Fruit fly (Drosophila melanogaster) whole organism, embryonic: ENCODE data around the gene CG31287.

Source experiments
- Atf3 ChIP-seq: fragments of 200-800 bp; sonication (Bioruptor generic); optimal IDR thresholded peaks from 3 replicates; lab custom pipeline; 2016; ENCODE audit warnings: missing biosample characterization, missing genetic modification characterization
- Blimp-1 ChIP-seq: fragments of 200-800 bp; sonication (Bioruptor generic); optimal IDR thresholded peaks from 3 replicates; lab custom pipeline; 2018; ENCODE audit warnings: missing biosample characterization, missing genetic modification characterization, mild to moderate bottlenecking, moderate library complexity, missing genetic modification reagents
- CG11456 ChIP-seq: fragments of 200-800 bp; sonication (Bioruptor generic); IDR thresholded peaks from 3 replicates; pipeline ENCODE4 v1.3.6; 2022; ENCODE audit warnings: missing biosample characterization, missing genetic modification characterization
- CG11504 ChIP-seq: fragments of 200-800 bp; sonication (Bioruptor generic); optimal IDR thresholded peaks from 3 replicates; lab custom pipeline; 2019; ENCODE audit warnings: missing biosample characterization, mild to moderate bottlenecking, missing genetic modification characterization, moderate library complexity
- CG11695 ChIP-seq: fragments of 200-800 bp; sonication (Bioruptor generic); IDR thresholded peaks from 3 replicates; pipeline ENCODE4 v1.3.6; 2022; ENCODE audit warnings: missing biosample characterization, missing genetic modification characterization
- CG11696 ChIP-seq: fragments of 200-800 bp; sonication (Bioruptor generic); IDR thresholded peaks from 2 replicates; pipeline ENCODE4 v1.3.6; 2022; ENCODE audit warnings: missing biosample characterization, missing genetic modification characterization
- CG12155 ChIP-seq: fragments of 200-800 bp; sonication (Bioruptor generic); optimal IDR thresholded peaks from 3 replicates; lab custom pipeline; 2016; ENCODE audit warnings: missing biosample characterization, missing genetic modification characterization
- CG12219 ChIP-seq: fragments of 200-800 bp; sonication (Bioruptor generic); optimal IDR thresholded peaks from 3 replicates; lab custom pipeline; 2018; ENCODE audit warnings: missing biosample characterization, mild to moderate bottlenecking, missing genetic modification characterization
- CG12391 ChIP-seq: fragments of 200-800 bp; sonication (Bioruptor generic); optimal IDR thresholded peaks from 3 replicates; lab custom pipeline; 2018; ENCODE audit warnings: missing biosample characterization, mild to moderate bottlenecking, missing genetic modification characterization, moderate library complexity
- CG13287 ChIP-seq: fragments of 200-800 bp; sonication (Bioruptor generic); IDR thresholded peaks from 2 replicates; pipeline ENCODE4 v1.3.6; 2022; ENCODE audit warnings: missing biosample characterization, missing genetic modification characterization; ENCODE audit not compliant: partially characterized antibody
- CG13775 ChIP-seq: fragments of 200-800 bp; sonication (Bioruptor generic); optimal IDR thresholded peaks from 3 replicates; lab custom pipeline; 2017; ENCODE audit warnings: missing biosample characterization, mild to moderate bottlenecking, missing genetic modification characterization
- CG14014 ChIP-seq: fragments of 200-800 bp; sonication (Bioruptor generic); IDR thresholded peaks from 2 replicates; pipeline ENCODE4 v1.3.6; 2022; ENCODE audit warnings: missing biosample characterization, missing genetic modification characterization
- CG17829 ChIP-seq: fragments of 200-800 bp; optimal IDR thresholded peaks from 2 replicates; lab custom pipeline; 2019; ENCODE audit warnings: missing biosample characterization, mild to moderate bottlenecking, missing genetic modification characterization, moderate library complexity
- CG17912 ChIP-seq: fragments of 200-800 bp; sonication (Bioruptor generic); optimal IDR thresholded peaks from 2 replicates; lab custom pipeline; 2018; ENCODE audit warnings: missing biosample characterization, mild to moderate bottlenecking, missing genetic modification characterization
- CG2199 ChIP-seq: fragments of 200-800 bp; sonication (Bioruptor generic); IDR thresholded peaks from 3 replicates; pipeline ENCODE4 v1.3.6; 2022; ENCODE audit warnings: missing biosample characterization, missing genetic modification characterization
- CG2678 ChIP-seq: fragments of 200-800 bp; sonication (Bioruptor generic); optimal IDR thresholded peaks from 3 replicates; lab custom pipeline; 2019; ENCODE audit warnings: missing biosample characterization, mild to moderate bottlenecking, missing genetic modification characterization, moderate library complexity
- CG3065 ChIP-seq: fragments of 200-800 bp; sonication (Bioruptor generic); optimal IDR thresholded peaks from 2 replicates; lab custom pipeline; 2016; ENCODE audit warnings: missing biosample characterization, missing genetic modification characterization
- CG4854 ChIP-seq: fragments of 200-800 bp; sonication (Bioruptor generic); optimal IDR thresholded peaks from 2 replicates; lab custom pipeline; 2016; ENCODE audit warnings: missing biosample characterization, missing genetic modification characterization, inconsistent platforms
- CG7556 ChIP-seq: fragments of 200-800 bp; sonication (Bioruptor generic); optimal IDR thresholded peaks from 2 replicates; lab custom pipeline; 2017; ENCODE audit warnings: missing biosample characterization, mild to moderate bottlenecking, missing genetic modification characterization
- CG8388 ChIP-seq: fragments of 200-800 bp; sonication (Bioruptor generic); optimal IDR thresholded peaks from 2 replicates; lab custom pipeline; 2019; ENCODE audit warnings: missing biosample characterization, mild to moderate bottlenecking, missing genetic modification characterization, moderate library complexity
- CG8924 ChIP-seq: fragments of 200-800 bp; optimal IDR thresholded peaks from 3 replicates; lab custom pipeline; 2019; ENCODE audit warnings: missing biosample characterization, mild to moderate bottlenecking, missing genetic modification characterization, moderate library complexity
- D19B ChIP-seq: fragments of 200-800 bp; sonication (Bioruptor generic); optimal IDR thresholded peaks from 2 replicates; lab custom pipeline; 2017; ENCODE audit warnings: missing biosample characterization, mild to moderate bottlenecking, missing genetic modification characterization
- Dll ChIP-seq: fragments of 200-800 bp; sonication (Bioruptor generic); IDR thresholded peaks from 4 replicates; pipeline ENCODE4 v1.3.6; 2022; ENCODE audit warnings: missing biosample characterization, missing genetic modification characterization; ENCODE audit not compliant: partially characterized antibody
- E2f1 ChIP-seq: fragments of 200-800 bp; sonication (Bioruptor generic); IDR thresholded peaks from 2 replicates; pipeline ENCODE4 v1.3.6; 2022; ENCODE audit warnings: missing biosample characterization, missing genetic modification characterization
- Fer3 ChIP-seq: fragments of 200-800 bp; sonication (Bioruptor generic); optimal IDR thresholded peaks from 2 replicates; lab custom pipeline; 2018; ENCODE audit warnings: missing biosample characterization, mild to moderate bottlenecking, missing genetic modification characterization, moderate library complexity
- Med ChIP-seq: fragments of 200-800 bp; sonication (Bioruptor generic); peaks from one replicate; lab custom pipeline; 2016; ENCODE audit warnings: missing biosample characterization, missing genetic modification characterization, mild to moderate bottlenecking, inconsistent platforms, moderate library complexity
- Mes4 ChIP-seq: fragments of 200-800 bp; sonication (Bioruptor generic); optimal IDR thresholded peaks from 2 replicates; lab custom pipeline; 2016; ENCODE audit warnings: missing biosample characterization, missing genetic modification characterization
- PHDP ChIP-seq: fragments of 200-800 bp; sonication (Bioruptor generic); optimal IDR thresholded peaks from 3 replicates; lab custom pipeline; 2018; ENCODE audit warnings: missing biosample characterization, mild to moderate bottlenecking, missing genetic modification characterization, moderate library complexity
- Stat92E ChIP-seq, 3 experiments: fragments of >200 bp in 2 of 3; fragments of 200-800 bp in 1 of 3; sonication (Bioruptor generic) in 1 of 3; optimal IDR thresholded peaks; 2 replicates each; lab custom pipeline; 2017 to 2019; ENCODE audit warnings: missing biosample characterization in 3 of 3, missing genetic modification characterization in 3 of 3, mild to moderate bottlenecking in 1 of 3, moderate library complexity in 1 of 3
- ato ChIP-seq: fragments of 200-800 bp; sonication (Bioruptor generic); IDR thresholded peaks from 2 replicates; pipeline ENCODE4 v1.3.6; 2022; ENCODE audit warnings: missing biosample characterization, missing genetic modification characterization; ENCODE audit not compliant: partially characterized antibody
- br ChIP-seq: fragments of >200 bp; optimal IDR thresholded peaks from 2 replicates; lab custom pipeline; 2017
- chif ChIP-seq, 2 experiments: fragments of 200-800 bp; sonication (Bioruptor generic); optimal IDR thresholded peaks; 3 replicates each; lab custom pipeline; 2016; ENCODE audit warnings: missing biosample characterization in 2 of 2, missing genetic modification characterization in 2 of 2
- croc ChIP-seq: fragments of 200-800 bp; sonication (Bioruptor generic); conservative IDR thresholded peaks from 3 replicates; pipeline ENCODE4 v1.3.6; 2022; ENCODE audit warnings: missing biosample characterization, missing genetic modification characterization
- da ChIP-seq: fragments of 200-800 bp; sonication (Bioruptor generic); optimal IDR thresholded peaks from 2 replicates; lab custom pipeline; 2016; ENCODE audit warnings: missing biosample characterization, missing genetic modification characterization
- dan ChIP-seq: fragments of 200-800 bp; sonication (Bioruptor generic); IDR thresholded peaks from 2 replicates; pipeline ENCODE4 v1.3.6; 2022; ENCODE audit warnings: missing biosample characterization, missing genetic modification characterization
- ems ChIP-seq: fragments of 200-800 bp; sonication (Bioruptor generic); optimal IDR thresholded peaks from 3 replicates; lab custom pipeline; 2016; ENCODE audit warnings: missing biosample characterization, missing genetic modification characterization
- esg ChIP-seq: fragments of 200-800 bp; sonication (Bioruptor generic); conservative IDR thresholded peaks from 2 replicates; pipeline ENCODE4 v1.3.6; 2022; ENCODE audit warnings: missing biosample characterization, missing genetic modification characterization
- fd102C ChIP-seq: fragments of 200-800 bp; sonication (Bioruptor generic); optimal IDR thresholded peaks from 2 replicates; lab custom pipeline; 2018; ENCODE audit warnings: missing biosample characterization, mild to moderate bottlenecking, missing genetic modification characterization, moderate library complexity
- fd3F ChIP-seq: fragments of 200-800 bp; sonication (Bioruptor generic); optimal IDR thresholded peaks from 2 replicates; lab custom pipeline; 2018; ENCODE audit warnings: missing biosample characterization, mild to moderate bottlenecking, missing genetic modification characterization, moderate library complexity
- fru ChIP-seq: fragments of >200 bp; optimal IDR thresholded peaks from 2 replicates; lab custom pipeline; 2017
- gfzf ChIP-seq: fragments of 200-800 bp; sonication (Bioruptor generic); optimal IDR thresholded peaks from 2 replicates; lab custom pipeline; 2016; ENCODE audit warnings: missing biosample characterization, mild to moderate bottlenecking, missing genetic modification characterization, moderate library complexity
- hkb ChIP-seq, 2 experiments: fragments of 200-800 bp in 1 of 2; fragments of >200 bp in 1 of 2; sonication (Bioruptor generic) in 1 of 2; IDR thresholded peaks in 1 of 2; optimal IDR thresholded peaks in 1 of 2; 2 replicates each; pipeline versions ENCODE4 v1.3.6 to Lab custom; 2017 to 2022; ENCODE audit warnings: missing biosample characterization in 1 of 2, missing genetic modification characterization in 1 of 2
- jing ChIP-seq: fragments of 200-800 bp; sonication (Bioruptor generic); optimal IDR thresholded peaks from 2 replicates; lab custom pipeline; 2018; ENCODE audit warnings: missing biosample characterization, mild to moderate bottlenecking, missing genetic modification characterization
- lbe ChIP-seq: fragments of 200-800 bp; sonication (Bioruptor generic); optimal IDR thresholded peaks from 2 replicates; lab custom pipeline; 2016; ENCODE audit warnings: missing biosample characterization, mild to moderate bottlenecking, missing genetic modification characterization
- mam ChIP-seq: fragments of 200-800 bp; sonication (Bioruptor generic); optimal IDR thresholded peaks from 3 replicates; lab custom pipeline; 2016; ENCODE audit warnings: missing biosample characterization, missing genetic modification characterization
- otp ChIP-seq: fragments of 200-800 bp; sonication (Bioruptor generic); IDR thresholded peaks from 3 replicates; pipeline ENCODE4, ENCODE4 v1.3.6; 2022; ENCODE audit warnings: missing biosample characterization, missing genetic modification characterization
- repo ChIP-seq: fragments of 200-800 bp; sonication (Bioruptor generic); optimal IDR thresholded peaks from 2 replicates; lab custom pipeline; 2016; ENCODE audit warnings: missing biosample characterization, missing genetic modification characterization
- sr ChIP-seq: fragments of 200-800 bp; sonication (Bioruptor generic); IDR thresholded peaks from 3 replicates; pipeline ENCODE4 v1.3.6; 2022; ENCODE audit warnings: missing biosample characterization, missing genetic modification characterization
- tna ChIP-seq: fragments of 200-800 bp; sonication (Bioruptor generic); IDR thresholded peaks from 2 replicates; pipeline ENCODE4 v1.3.6; 2022; ENCODE audit warnings: missing biosample characterization, missing genetic modification characterization; ENCODE audit not compliant: partially characterized antibody
- yki ChIP-seq: fragments of >200 bp; optimal IDR thresholded peaks from 3 replicates; lab custom pipeline; 2018

CG31287 gene

DNA sequence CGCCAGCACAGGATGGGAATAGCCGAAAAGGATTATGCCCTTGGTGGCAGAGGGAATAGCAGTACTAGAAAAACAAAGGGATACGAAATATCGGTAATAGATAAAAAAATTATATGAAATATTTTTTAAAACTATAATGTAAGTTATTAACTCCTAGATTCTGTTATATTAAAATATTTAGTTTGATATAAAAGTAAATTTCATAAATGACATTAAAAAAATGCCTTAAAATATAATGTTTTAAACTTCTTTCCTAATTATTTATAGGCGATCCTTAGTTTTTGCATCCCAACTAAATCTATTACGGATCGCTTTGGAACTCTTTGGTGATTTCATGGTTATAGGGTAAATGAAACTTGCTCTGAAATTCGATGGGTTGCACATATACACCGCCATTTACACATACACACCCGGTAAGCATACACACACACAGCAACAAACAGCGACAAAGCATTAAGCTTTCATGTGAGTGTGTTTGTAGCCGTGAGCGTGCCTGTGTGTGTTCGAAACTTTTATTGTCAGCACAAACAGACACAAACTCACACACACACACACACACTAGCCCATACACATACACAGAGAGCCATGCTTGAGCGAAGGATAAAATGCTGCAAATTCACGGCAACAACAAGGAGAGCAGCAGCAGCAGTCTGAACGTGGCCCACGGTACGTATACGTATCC lies 10.8 kb downstream of the CG31287 start (continued):
- TF ChIP-seq CG7556 (GFP tag; lab: Kevin White, UChicago), result peak; percentile 79
- TF ChIP-seq CG11695, result 0 out of 3 replicates have a peak, but pooled peaks have one; percentile 15
- TF ChIP-seq br (lab: Kevin White, UChicago), result no peak
- TF ChIP-seq CG11696 (GFP tag; lab: Robert Waterston, UW), result no peak
- TF ChIP-seq CG17912 (GFP tag; lab: Kevin White, UChicago), result no peak
- TF ChIP-seq CG14014, result no peak
- no peak for TF ChIP-seq Dll
- no peak for TF ChIP-seq da
- no peak for TF ChIP-seq Fer3 (tag; lab: Kevin White, UChicago)
- TF ChIP-seq fd102C (GFP tag; lab: Kevin White, UChicago), result no peak
- TF ChIP-seq sr (GFP tag; lab: Robert Waterston, UW), result no peak
- no peak for TF ChIP-seq yki (lab: Kevin White, UChicago)
- TF ChIP-seq chif (GFP tag; optimal IDR thresholded peaks at IDR 0.05; lab: Kevin White, UChicago), result no peak
- TF ChIP-seq Mes4 (GFP tag; lab: Kevin White, UChicago), result no peak
- peak; percentile 71 for TF ChIP-seq CG11504
- no peak for TF ChIP-seq fru
- no peak for TF ChIP-seq Blimp-1 (GFP tag; lab: Kevin White, UChicago)
- TF ChIP-seq E2f1 (GFP tag; lab: Robert Waterston, UW), result no peak
- no peak for TF ChIP-seq dan (GFP tag; lab: Robert Waterston, UW)
- TF ChIP-seq CG2199, result no peak
- TF ChIP-seq hkb (optimal IDR thresholded peaks at IDR 0.05; lab: Kevin White, UChicago), result no peak
- TF ChIP-seq hkb (GFP tag; IDR thresholded peaks at IDR 0.05; lab: Robert Waterston, UW), result no peak
- TF ChIP-seq Med (GFP tag; lab: Kevin White, UChicago), result peak; percentile 69
- no peak for TF ChIP-seq esg (GFP tag; lab: Robert Waterston, UW)
- no peak for TF ChIP-seq CG12155 (GFP tag; lab: Kevin White, UChicago)
- no peak for TF ChIP-seq CG4854 (GFP tag; lab: Kevin White, UChicago)
- TF ChIP-seq CG3065 (GFP tag; lab: Kevin White, UChicago), result no peak
- TF ChIP-seq CG8388 (GFP tag; lab: Kevin White, UChicago), result peak; percentile 4
- TF ChIP-seq repo (GFP tag; lab: Kevin White, UChicago), result no peak
- TF ChIP-seq CG12219 (GFP tag; lab: Kevin White, UChicago), result no peak
- no peak for TF ChIP-seq Stat92E (GFP tag; optimal IDR thresholded peaks at IDR 0.05; lab: Kevin White, UChicago)
- no peak for TF ChIP-seq mam
- peak; percentile 74 for TF ChIP-seq CG2678 (tag; lab: Kevin White, UChicago)
- no peak for TF ChIP-seq CG13287 (GFP tag; lab: Robert Waterston, UW)
- TF ChIP-seq Atf3 (GFP tag; lab: Kevin White, UChicago), result no peak
- no peak for TF ChIP-seq tna (GFP tag; lab: Robert Waterston, UW)
- no peak for TF ChIP-seq gfzf (GFP tag; lab: Kevin White, UChicago)
- no peak for TF ChIP-seq CG11456 (GFP tag; lab: Robert Waterston, UW)
- no peak; the same call in 2 of the 3 replicates for TF ChIP-seq croc (GFP tag; lab: Robert Waterston, UW)
- peak; percentile 34 for TF ChIP-seq PHDP
- TF ChIP-seq otp (GFP tag; lab: Robert Waterston, UW), result no peak
- TF ChIP-seq ems (GFP tag; lab: Kevin White, UChicago), result no peak
- no peak for TF ChIP-seq fd3F (GFP tag; lab: Kevin White, UChicago)
- no peak for TF ChIP-seq jing
- no peak for TF ChIP-seq CG13775 (GFP tag; lab: Kevin White, UChicago)
- no peak for TF ChIP-seq CG17829
- TF ChIP-seq lbe (GFP tag; lab: Kevin White, UChicago), result no peak
- peak; percentile 54 for TF ChIP-seq CG8924 (tag; lab: Kevin White, UChicago)
- TF ChIP-seq D19B (GFP tag; lab: Kevin White, UChicago), result peak; percentile 31
- TF ChIP-seq ato (GFP tag; lab: Robert Waterston, UW), result no peak
- peak; percentile 4 for TF ChIP-seq CG12391 (tag; lab: Kevin White, UChicago)
